Worm (Caenorhabditis elegans) whole organism, midembryonic: ENCODE data around the gene fbxa-213.

Source experiments
- T22C8.4 ChIP-seq: fragments of 200-800 bp; sonication (Bioruptor generic); IDR thresholded peaks from 2 replicates; pipeline ENCODE4 v1.3.6; 2022; ENCODE audit warnings: missing genetic modification characterization, missing compliant biosample characterization
- cog-1 ChIP-seq: sonication (generic microtip); optimal IDR thresholded peaks from 2 replicates; lab custom pipeline; 2016; ENCODE audit warnings: missing genetic modification characterization, missing compliant biosample characterization
- flt-1 ChIP-seq: fragments of 200-800 bp; sonication (Bioruptor generic); IDR thresholded peaks from 2 replicates; pipeline ENCODE4 v1.3.6; 2022; ENCODE audit warnings: missing genetic modification characterization, missing compliant biosample characterization
- klf-2 ChIP-seq: fragments of 200-800 bp; sonication (Bioruptor generic); conservative IDR thresholded peaks from 2 replicates; pipeline ENCODE4 v1.3.6; 2022; ENCODE audit warnings: missing genetic modification reagents, missing genetic modification characterization, missing compliant biosample characterization
- med-1 ChIP-seq: sonication (generic microtip); optimal IDR thresholded peaks from 2 replicates; lab custom pipeline; 2017; ENCODE audit warnings: missing genetic modification characterization, mild to moderate bottlenecking, missing compliant biosample characterization, antibody characterized with exemption, missing genetic modification reagents; ENCODE audit not compliant: insufficient read depth
- ref-1 ChIP-seq: fragments of 200-800 bp; sonication (Bioruptor generic); conservative IDR thresholded peaks from 2 replicates; pipeline ENCODE4 v1.3.6; 2022; ENCODE audit warnings: missing genetic modification reagents, missing genetic modification characterization, missing compliant biosample characterization
- tab-1 ChIP-seq: fragments of 200-800 bp; sonication (Bioruptor generic); IDR thresholded peaks from 2 replicates; pipeline ENCODE4 v1.3.6; 2022; ENCODE audit warnings: missing genetic modification characterization, missing compliant biosample characterization
- ztf-23 ChIP-seq: fragments of 200-800 bp; sonication (Bioruptor generic); IDR thresholded peaks from 2 replicates; pipeline ENCODE4 v1.3.6; 2022; ENCODE audit warnings: missing genetic modification reagents, missing genetic modification characterization, missing compliant biosample characterization
- ztf-29 ChIP-seq: fragments of 200-800 bp; sonication (Bioruptor generic); IDR thresholded peaks from 2 replicates; pipeline ENCODE4 v1.3.6; 2022; ENCODE audit warnings: missing genetic modification reagents, missing genetic modification characterization, missing compliant biosample characterization

Gene fbxa-213

DNA sequence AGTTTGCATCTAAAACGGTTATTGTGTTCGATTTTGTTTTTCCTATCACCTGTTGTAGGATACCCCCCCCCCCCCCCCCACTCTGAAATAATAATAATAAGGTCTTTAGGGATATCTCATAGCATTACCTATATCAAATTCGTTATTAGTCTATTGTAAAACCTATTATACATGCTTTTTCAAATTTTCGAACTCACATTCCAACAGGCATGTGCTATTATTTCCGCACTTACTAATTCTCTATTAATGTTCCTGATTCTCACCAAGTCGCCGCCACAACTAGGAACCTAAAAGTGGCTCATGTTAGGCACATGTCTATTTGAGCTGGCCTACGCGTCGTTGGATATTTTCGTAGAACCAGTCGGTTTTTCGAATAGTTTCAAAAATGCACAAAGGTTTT, 1.8 kb upstream of the fbxa-213 start, which contains the start of gene Y37H2C.4:
Gene Y37H2C.4, plus strand, starts transcription at position 301 of the 400 bp plus-strand sequence.
- TF ChIP-seq med-1 (GFP tag; lab: Kevin White, UChicago) = no peak
- TF ChIP-seq tab-1 (GFP tag; lab: Robert Waterston, UW) = no peak
- no peak for TF ChIP-seq cog-1 (tag; lab: Kevin White, UChicago)
- no peak for TF ChIP-seq ztf-23 (GFP tag; lab: Robert Waterston, UW)
- no peak for TF ChIP-seq T22C8.4 (GFP tag; lab: Robert Waterston, UW)
- no peak for TF ChIP-seq ztf-29 (GFP tag; lab: Robert Waterston, UW)
- TF ChIP-seq klf-2 = no peak

DNA sequence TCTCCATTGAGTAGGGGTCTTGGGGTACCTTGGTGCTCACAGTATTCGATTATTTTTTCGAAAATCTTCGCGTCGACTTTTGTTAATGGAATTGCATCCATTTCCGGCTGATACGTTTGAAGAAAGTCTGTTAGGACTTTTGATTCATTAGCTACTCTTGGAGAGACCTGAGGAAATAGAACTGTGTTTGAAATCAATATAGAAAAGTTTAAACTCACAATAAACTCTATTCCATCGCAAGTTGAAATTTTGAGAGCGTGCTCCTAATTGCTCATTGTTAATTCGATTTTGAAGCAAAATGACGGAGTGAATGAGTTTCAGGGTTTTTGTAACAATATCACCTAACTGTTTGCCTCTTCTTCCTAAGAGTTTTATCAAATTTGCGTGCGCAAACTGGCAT, 1.2 kb upstream of the fbxa-213 start, which contains the start of gene skr-6:
Gene skr-6, minus strand, starts transcription at position 101 of the 400 bp plus-strand sequence.
- TF ChIP-seq T22C8.4 (GFP tag; lab: Robert Waterston, UW) = no peak
- no peak for TF ChIP-seq flt-1 (GFP tag; lab: Robert Waterston, UW)
- no peak for TF ChIP-seq klf-2
- TF ChIP-seq cog-1 (tag; lab: Kevin White, UChicago) = no peak
- no peak for TF ChIP-seq ref-1 (GFP tag; lab: Robert Waterston, UW)
- TF ChIP-seq ztf-29 (GFP tag; lab: Robert Waterston, UW) = no peak
- TF ChIP-seq ztf-23 (GFP tag; lab: Robert Waterston, UW) = no peak
- TF ChIP-seq med-1 (GFP tag; lab: Kevin White, UChicago) = no peak
- no peak for TF ChIP-seq tab-1 (GFP tag; lab: Robert Waterston, UW)

DNA sequence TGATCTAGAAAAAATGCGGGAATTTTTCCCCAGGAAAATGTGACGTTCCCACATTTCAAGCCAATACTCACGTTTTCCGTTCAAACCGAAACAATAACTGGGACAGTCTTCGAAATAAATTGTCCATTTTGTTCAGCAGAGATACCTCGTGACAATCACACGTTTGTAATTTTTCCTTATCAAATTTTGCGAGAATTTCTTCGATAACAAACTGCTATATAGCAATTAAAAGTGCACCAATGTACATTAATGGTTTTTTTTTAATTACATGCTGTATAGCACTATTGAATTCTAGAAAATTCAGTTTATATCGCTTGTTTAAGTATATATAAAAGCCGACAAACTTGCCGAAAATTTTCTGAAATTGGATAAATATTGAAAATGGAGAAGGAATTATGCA, 2.4 kb downstream of the fbxa-213 start, which contains the start of gene R10E8.6:
Gene R10E8.6, minus strand, starts transcription at position 154 of the 400 bp plus-strand sequence.
- no peak for TF ChIP-seq ref-1 (GFP tag; lab: Robert Waterston, UW)
- TF ChIP-seq klf-2 = no peak
- no peak for TF ChIP-seq ztf-23 (GFP tag; lab: Robert Waterston, UW)
- TF ChIP-seq cog-1 (tag; lab: Kevin White, UChicago) = no peak
- TF ChIP-seq flt-1 (GFP tag; lab: Robert Waterston, UW) = no peak
- no peak for TF ChIP-seq ztf-29 (GFP tag; lab: Robert Waterston, UW)
- no peak for TF ChIP-seq med-1 (GFP tag; lab: Kevin White, UChicago)

DNA sequence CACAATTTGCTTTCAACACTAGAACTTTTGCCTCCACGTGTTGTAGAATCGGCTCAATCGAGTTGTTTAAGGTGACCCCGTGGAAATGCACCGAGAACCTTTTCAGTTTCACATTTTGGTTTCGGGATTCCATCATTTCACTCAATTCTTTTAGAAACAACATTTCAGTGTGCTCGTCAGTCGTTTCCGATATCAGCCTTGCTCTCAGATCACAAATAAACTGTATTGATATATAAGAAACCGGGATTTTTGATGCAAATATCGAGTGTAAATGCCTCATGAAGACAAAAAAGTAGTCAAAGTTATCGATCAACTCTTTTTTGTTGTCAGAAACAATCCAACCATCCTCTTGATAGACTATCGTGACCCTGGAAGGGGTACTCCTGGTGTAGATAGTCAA, 3.1 kb downstream of the fbxa-213 start:
- TF ChIP-seq tab-1 (GFP tag; lab: Robert Waterston, UW) (no peak), T22C8.4 (GFP tag; lab: Robert Waterston, UW) (no peak), ref-1 (GFP tag; lab: Robert Waterston, UW) (no peak), klf-2 (no peak), cog-1 (tag; lab: Kevin White, UChicago) (no peak), ztf-23 (GFP tag; lab: Robert Waterston, UW) (no peak), ztf-29 (GFP tag; lab: Robert Waterston, UW) (no peak), med-1 (GFP tag; lab: Kevin White, UChicago) (no peak), flt-1 (GFP tag; lab: Robert Waterston, UW) (no peak)

DNA sequence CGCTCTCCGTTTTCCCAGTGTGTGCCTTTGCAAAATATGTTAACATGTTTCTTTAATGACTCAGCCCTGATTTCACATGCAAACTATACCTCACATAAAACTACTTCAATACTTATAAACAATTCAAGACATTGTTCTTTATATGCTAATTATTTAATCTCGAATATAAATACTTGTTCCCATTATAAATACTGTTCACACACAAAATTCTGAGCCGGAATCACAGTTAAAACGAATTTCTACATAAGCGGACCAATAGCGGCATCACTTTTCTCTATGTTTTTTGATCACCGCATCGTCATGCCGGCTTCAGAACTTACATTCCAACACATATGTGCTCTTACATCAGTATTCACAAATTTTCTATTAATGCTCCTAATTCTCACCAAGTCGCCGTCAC, 14.2 kb downstream of the fbxa-213 start, which contains the start of gene R10E8.5:
Gene R10E8.5, plus strand, starts transcription at position 301 of the 400 bp plus-strand sequence.
- TF ChIP-seq flt-1 (GFP tag; lab: Robert Waterston, UW) (no peak), ztf-29 (GFP tag; lab: Robert Waterston, UW) (no peak), med-1 (GFP tag; lab: Kevin White, UChicago) (no peak), T22C8.4 (GFP tag; lab: Robert Waterston, UW) (no peak), ztf-23 (GFP tag; lab: Robert Waterston, UW) (no peak), ref-1 (GFP tag; lab: Robert Waterston, UW) (no peak), cog-1 (tag; lab: Kevin White, UChicago) (no peak), tab-1 (GFP tag; lab: Robert Waterston, UW) (no peak), klf-2 (no peak)

DNA sequence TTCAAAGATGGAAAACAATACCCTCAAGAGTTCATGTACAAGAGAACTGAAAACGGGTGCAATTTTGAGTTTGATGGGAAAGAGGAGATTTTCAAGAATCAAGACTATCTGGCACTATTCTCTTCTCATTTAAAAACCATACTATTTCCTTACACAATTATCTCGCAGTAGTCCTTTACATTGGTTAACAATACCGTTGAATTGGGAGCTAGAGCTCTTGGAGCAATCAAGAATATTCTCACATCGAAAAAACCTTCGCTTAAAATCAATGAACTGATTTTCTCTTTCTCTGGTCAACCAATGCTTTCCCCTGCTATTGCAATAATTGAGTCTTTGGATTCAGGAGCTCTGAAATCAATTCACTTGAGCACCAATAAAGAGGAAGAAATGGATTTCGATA, 15.2 kb downstream of the fbxa-213 start, which contains the start of gene R10E8.2:
Gene R10E8.2, plus strand, starts transcription at position 301 of the 400 bp plus-strand sequence.
- TF ChIP-seq ztf-23 (GFP tag; lab: Robert Waterston, UW) (no peak), flt-1 (GFP tag; lab: Robert Waterston, UW) (no peak), T22C8.4 (GFP tag; lab: Robert Waterston, UW) (no peak), klf-2 (no peak), ref-1 (GFP tag; lab: Robert Waterston, UW) (no peak), cog-1 (tag; lab: Kevin White, UChicago) (no peak), med-1 (GFP tag; lab: Kevin White, UChicago) (no peak), tab-1 (GFP tag; lab: Robert Waterston, UW) (no peak), ztf-29 (GFP tag; lab: Robert Waterston, UW) (no peak)

DNA sequence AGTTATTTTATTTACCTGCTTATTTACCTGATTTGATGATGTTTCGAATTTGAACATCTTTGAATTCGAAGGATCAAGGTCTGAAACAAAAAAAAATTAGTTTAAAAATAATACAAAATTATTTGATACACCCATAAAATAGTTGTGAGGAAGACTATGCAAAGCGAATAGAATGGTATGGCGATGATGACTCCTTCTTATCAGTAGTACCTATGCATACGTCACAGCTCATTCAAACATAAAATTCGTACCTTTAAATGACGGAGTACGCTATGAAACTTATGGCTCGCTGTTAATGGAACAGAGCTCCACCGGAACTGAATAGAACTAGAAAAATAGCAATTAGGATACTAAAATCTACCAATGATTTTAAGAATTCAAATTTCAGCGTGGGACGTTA, 16.4 kb downstream of the fbxa-213 start, which contains the start of gene R10E8.1:
Gene R10E8.1, minus strand, starts transcription at position 178 of the 400 bp plus-strand sequence.
- TF ChIP-seq T22C8.4 (GFP tag; lab: Robert Waterston, UW) = no peak
- no peak for TF ChIP-seq klf-2
- TF ChIP-seq ztf-29 (GFP tag; lab: Robert Waterston, UW) = no peak
- no peak for TF ChIP-seq flt-1 (GFP tag; lab: Robert Waterston, UW)
- TF ChIP-seq med-1 (GFP tag; lab: Kevin White, UChicago) = no peak
- no peak for TF ChIP-seq ztf-23 (GFP tag; lab: Robert Waterston, UW)
- no peak for TF ChIP-seq ref-1 (GFP tag; lab: Robert Waterston, UW)
- no peak for TF ChIP-seq tab-1 (GFP tag; lab: Robert Waterston, UW)
- no peak for TF ChIP-seq cog-1 (tag; lab: Kevin White, UChicago)

DNA sequence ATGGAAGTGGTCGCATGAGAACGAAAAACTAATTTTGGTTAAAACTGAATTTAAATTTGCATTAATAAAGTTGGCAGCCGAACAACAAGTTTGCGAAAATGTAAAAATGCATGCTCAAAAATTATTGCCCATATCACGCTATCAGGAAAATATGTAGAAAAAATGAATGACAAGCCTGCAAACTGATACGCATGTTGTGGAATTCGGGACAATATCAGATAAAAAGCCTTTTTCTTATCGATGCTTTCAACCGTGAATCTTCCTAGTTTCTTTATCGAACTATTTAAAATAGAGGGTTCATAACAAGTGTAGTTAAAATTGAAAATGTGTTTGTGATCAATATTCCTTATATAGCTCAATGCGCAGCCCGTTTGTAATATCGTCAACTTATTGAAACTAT, 22.6 kb downstream of the fbxa-213 start:
- TF ChIP-seq tab-1 (GFP tag; lab: Robert Waterston, UW) (no peak), cog-1 (tag; lab: Kevin White, UChicago) (no peak), med-1 (GFP tag; lab: Kevin White, UChicago) (no peak), klf-2 (no peak), flt-1 (GFP tag; lab: Robert Waterston, UW) (no peak), ztf-29 (GFP tag; lab: Robert Waterston, UW) (no peak), ztf-23 (GFP tag; lab: Robert Waterston, UW) (no peak), ref-1 (GFP tag; lab: Robert Waterston, UW) (no peak), T22C8.4 (GFP tag; lab: Robert Waterston, UW) (no peak)

DNA sequence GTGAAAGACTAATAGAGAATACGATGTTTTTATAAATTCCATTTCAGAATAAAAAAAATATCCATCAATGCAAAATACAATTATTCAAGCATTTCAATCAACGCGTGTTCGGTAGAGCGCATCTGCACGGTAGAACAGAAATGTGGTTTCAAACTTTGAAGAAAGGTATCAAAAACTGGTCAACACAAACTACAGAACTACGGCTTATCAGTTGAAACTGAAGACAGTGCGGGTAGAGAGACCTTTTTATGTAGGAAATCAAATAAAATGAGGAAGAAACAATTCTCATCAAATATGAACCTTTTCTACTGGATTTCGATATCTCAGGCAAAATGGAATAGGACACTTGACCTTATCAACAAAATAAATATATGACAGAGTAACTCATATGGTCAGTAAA, 24.2 kb downstream of the fbxa-213 start:
- TF ChIP-seq T22C8.4 (GFP tag; lab: Robert Waterston, UW) = no peak
- TF ChIP-seq cog-1 (tag; lab: Kevin White, UChicago) = no peak
- no peak for TF ChIP-seq med-1 (GFP tag; lab: Kevin White, UChicago)
- TF ChIP-seq flt-1 (GFP tag; lab: Robert Waterston, UW) = no peak
- TF ChIP-seq klf-2 = no peak
- no peak for TF ChIP-seq ztf-29 (GFP tag; lab: Robert Waterston, UW)
- TF ChIP-seq ztf-23 (GFP tag; lab: Robert Waterston, UW) = no peak
- no peak for TF ChIP-seq ref-1 (GFP tag; lab: Robert Waterston, UW)
- TF ChIP-seq tab-1 (GFP tag; lab: Robert Waterston, UW) = no peak
